Worm (Caenorhabditis elegans) whole organism, young adult: ENCODE results near the gene msp-59.

Experiments
- mcd-1 ChIP-seq: fragments of 200-800 bp; sonication (Bioruptor generic); IDR thresholded peaks from 2 replicates; pipeline ENCODE4 v1.3.6; 2022; ENCODE audit warnings: missing genetic modification reagents, missing genetic modification characterization, missing compliant biosample characterization
- nhr-27 ChIP-seq: fragments of 200-800 bp; sonication (Bioruptor generic); optimal IDR thresholded peaks from 2 replicates; lab custom pipeline; 2018; ENCODE audit warnings: mild to moderate bottlenecking, missing genetic modification characterization, moderate library complexity, missing compliant biosample characterization
- xnd-1 ChIP-seq: sonication (generic microtip); optimal IDR thresholded peaks from 2 replicates; lab custom pipeline; 2016; ENCODE audit warnings: missing genotype, missing genetic modification reagents, missing genetic modification characterization, missing compliant biosample characterization

DNA sequence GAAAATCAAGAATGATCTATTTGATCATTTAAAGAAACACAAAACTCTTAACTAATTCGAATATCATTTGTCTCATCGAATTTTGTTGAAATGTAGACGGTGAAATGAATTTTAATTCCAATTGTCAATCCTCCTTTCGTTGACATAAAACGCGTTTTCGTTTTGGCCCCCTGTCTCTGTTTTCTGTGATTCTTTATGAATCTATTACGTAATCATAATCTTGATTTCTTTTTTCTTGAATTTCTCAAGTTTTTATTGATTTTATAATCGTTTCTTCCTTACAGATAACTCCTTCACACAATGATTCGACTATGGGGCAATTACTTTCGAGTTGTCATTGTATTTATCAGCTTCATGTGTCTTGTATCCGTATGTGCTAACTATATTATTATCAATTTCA lies 19.3 kb upstream of the msp-59 start, which contains the start of gene Y4C6B.3:
- TF ChIP-seq xnd-1 (tag; lab: Kevin White, UChicago) (no peak), nhr-27 (tag; lab: Kevin White, UChicago) (no peak), mcd-1 (GFP tag; lab: Robert Waterston, UW) (no peak)
